Fruit fly (Drosophila melanogaster) whole organism, prepupa: ENCODE results near the gene Ythdc1.

Experiments used
- Blimp-1 ChIP-seq: fragments of 200-800 bp; sonication (Bioruptor generic); optimal IDR thresholded peaks from 3 replicates; lab custom pipeline; 2017; ENCODE audit warnings: missing biosample characterization, missing genetic modification characterization, mild to moderate bottlenecking, moderate library complexity, missing genetic modification reagents
- CG11762 ChIP-seq: fragments of 200-800 bp; sonication (Bioruptor generic); optimal IDR thresholded peaks from 3 replicates; lab custom pipeline; 2016; ENCODE audit warnings: missing biosample characterization, missing genetic modification characterization; ENCODE audit not compliant: insufficient read depth
- CG34406 ChIP-seq: fragments of 200-800 bp; sonication (Bioruptor generic); optimal IDR thresholded peaks from 3 replicates; lab custom pipeline; 2016; ENCODE audit warnings: missing biosample characterization, missing genetic modification characterization
- Eip93F ChIP-seq: fragments of 200-800 bp; sonication (Bioruptor generic); optimal IDR thresholded peaks from 2 replicates; lab custom pipeline; 2016; ENCODE audit warnings: missing biosample characterization, mild to moderate bottlenecking, missing genetic modification characterization
- OdsH ChIP-seq: fragments of 200-800 bp; sonication (Bioruptor generic); optimal IDR thresholded peaks from 3 replicates; lab custom pipeline; 2016; ENCODE audit warnings: missing biosample characterization, missing genetic modification characterization
- net ChIP-seq: fragments of 200-800 bp; sonication (Bioruptor generic); optimal IDR thresholded peaks from 3 replicates; lab custom pipeline; 2016; ENCODE audit warnings: missing biosample characterization, missing genetic modification characterization

- TF ChIP-seq Eip93F (GFP tag; lab: Kevin White, UChicago) (peak; percentile 87), Blimp-1 (peak; percentile 82), CG34406 (GFP tag; lab: Kevin White, UChicago) (peak; percentile 95), CG11762 (GFP tag; lab: Kevin White, UChicago) (peak; percentile 92), net (GFP tag; lab: Kevin White, UChicago) (peak; percentile 93), OdsH (GFP tag; lab: Kevin White, UChicago) (peak; percentile 98)
Measured at dm6 chr3L:3394854-3395723, 21.1 kb upstream of the Ythdc1 start.
